Fruit fly (Drosophila melanogaster): ENCODE results near the gene CG42846.

The CG42846 gene

DNA sequence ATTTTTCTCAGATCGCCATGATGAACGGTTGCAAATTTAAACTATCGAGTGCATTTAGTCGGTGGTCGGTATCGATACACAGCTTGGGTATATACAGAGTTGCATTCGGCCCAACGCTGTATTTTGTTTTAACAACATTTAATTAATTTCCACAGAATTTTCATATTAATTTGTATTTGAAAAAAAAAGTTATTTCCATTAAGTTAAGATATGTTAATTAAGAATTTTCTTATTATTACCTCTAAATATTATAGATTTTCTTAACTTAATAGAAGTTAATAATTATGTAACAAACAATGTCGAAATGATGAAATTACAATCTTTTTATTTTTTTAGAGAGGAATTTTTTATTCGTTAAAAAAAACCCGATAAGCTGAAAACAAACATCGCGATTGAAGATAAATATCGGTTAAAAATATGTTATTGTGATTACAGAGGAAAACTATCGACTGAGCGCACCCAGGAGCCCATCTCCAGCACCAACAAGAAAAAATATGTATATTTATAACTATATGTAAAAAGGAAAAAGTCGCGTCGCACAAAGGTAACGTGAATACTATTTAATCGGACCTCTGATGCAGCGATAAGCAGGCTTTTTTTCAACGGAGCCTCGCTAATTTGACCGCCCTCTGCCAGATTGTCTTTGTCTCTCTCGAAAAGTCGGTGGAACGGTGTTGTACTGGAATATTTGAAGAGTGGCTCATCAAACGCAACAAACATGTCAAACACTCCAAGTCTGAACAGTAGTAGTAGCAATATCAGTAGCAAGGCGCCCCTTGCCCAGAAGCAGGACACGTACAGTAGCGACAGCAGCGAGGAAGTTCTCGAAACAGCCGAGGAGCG, 31.4 kb downstream of the CG42846 start, which contains the start of the genes rno and mri (continued):
- TF ChIP-seq CG13894 (tag; optimal IDR thresholded peaks at IDR 0.05) (peak; percentile 77), az2 (GFP tag; optimal IDR thresholded peaks at IDR 0.05) (peak; percentile 73), CG4328 (GFP tag; optimal IDR thresholded peaks at IDR 0.05) (peak; percentile 55), Trl (optimal IDR thresholded peaks at IDR 0.05) (no peak), Trl (GFP tag; optimal IDR thresholded peaks at IDR 0.05) (no peak), CHES-1-like (GFP tag; optimal IDR thresholded peaks at IDR 0.05) (no peak), slou (GFP tag; optimal IDR thresholded peaks at IDR 0.05) (no peak), sob (GFP tag; IDR thresholded peaks at IDR 0.05) (peak; percentile 69), Tbp (GFP tag; optimal IDR thresholded peaks at IDR 0.05) (no peak), CG12391 (tag; optimal IDR thresholded peaks at IDR 0.05) (peak; percentile 92), CG2889 (GFP tag; IDR thresholded peaks at IDR 0.05) (no peak), CG10654 (GFP tag; optimal IDR thresholded peaks at IDR 0.05) (peak; percentile 40), ac (GFP tag; optimal IDR thresholded peaks at IDR 0.05) (no peak), abd-A (tag; optimal IDR thresholded peaks at IDR 0.05) (no peak), cg (GFP tag; optimal IDR thresholded peaks at IDR 0.05) (no peak), Side (GFP tag; optimal IDR thresholded peaks at IDR 0.05) (no peak), CG15696 (tag; optimal IDR thresholded peaks at IDR 0.05) (peak; percentile 71), ind (GFP tag; optimal IDR thresholded peaks at IDR 0.05) (peak; percentile 74), Max (GFP tag; optimal IDR thresholded peaks at IDR 0.05) (peak; percentile 9), fru (optimal IDR thresholded peaks at IDR 0.05) (no peak), gro (GFP tag; optimal IDR thresholded peaks at IDR 0.05) (no peak), ERR (GFP tag; optimal IDR thresholded peaks at IDR 0.05) (no peak), CG7786 (GFP tag; optimal IDR thresholded peaks at IDR 0.05) (no peak), CG9215 (GFP tag; IDR thresholded peaks at IDR 0.05) (peak; percentile 73), Mad (GFP tag; optimal IDR thresholded peaks at IDR 0.05) (peak; percentile 10), CG1603 (tag; optimal IDR thresholded peaks at IDR 0.05) (peak; percentile 57), org-1 (GFP tag; optimal IDR thresholded peaks at IDR 0.05) (no peak), CG15011 (GFP tag; optimal IDR thresholded peaks at IDR 0.05) (no peak), nmo (GFP tag; optimal IDR thresholded peaks at IDR 0.05) (peak; percentile 86), CG11723 (GFP tag; optimal IDR thresholded peaks at IDR 0.05) (no peak), CG14667 (GFP tag; IDR thresholded peaks at IDR 0.05) (peak; percentile 57), Eip74EF (GFP tag; optimal IDR thresholded peaks at IDR 0.05) (no peak), her (GFP tag; optimal IDR thresholded peaks at IDR 0.05) (no peak), onecut (GFP tag; IDR thresholded peaks at IDR 0.05) (peak; percentile 28), sens-2 (GFP tag; IDR thresholded peaks at IDR 0.05) (peak; percentile 35; the same call in 1 of the 2 replicates), nerfin-2 (GFP tag; IDR thresholded peaks at IDR 0.05; ENCODE audit: partially characterized antibody) (peak; percentile 90), kni (GFP tag; optimal IDR thresholded peaks at IDR 0.05) (no peak), CG9609 (GFP tag; optimal IDR thresholded peaks at IDR 0.05) (no peak), cas (GFP tag; IDR thresholded peaks at IDR 0.05) (no peak), z (GFP tag; IDR thresholded peaks at IDR 0.05) (no peak), CG8924 (tag; optimal IDR thresholded peaks at IDR 0.05) (peak; percentile 85), pho (GFP tag; optimal IDR thresholded peaks at IDR 0.05) (peak; percentile 48), CG7271 (tag; optimal IDR thresholded peaks at IDR 0.05) (no peak), ken (GFP tag; IDR thresholded peaks at IDR 0.05) (peak; percentile 64; the same call in 2 of the 3 replicates), CG8281 (tag; optimal IDR thresholded peaks at IDR 0.05) (no peak), Hsf (GFP tag; optimal IDR thresholded peaks at IDR 0.05) (peak; percentile 9), Fer2 (tag; optimal IDR thresholded peaks at IDR 0.05) (peak; percentile 50), amos (GFP tag; IDR thresholded peaks at IDR 0.05; ENCODE audit: partially characterized antibody) (peak; percentile 96), CG4404 (GFP tag; IDR thresholded peaks at IDR 0.05) (peak; percentile 38; the same call in 1 of the 2 replicates), insv (GFP tag; optimal IDR thresholded peaks at IDR 0.05) (no peak)

Data from whole organism, embryonic.